Worm (Caenorhabditis elegans): ENCODE measurements around the gene srbc-3.

- TF ChIP-seq sea-1 (GFP tag; conservative IDR thresholded peaks at IDR 0.05), result no peak
- no peak for TF ChIP-seq tbx-37 (GFP tag; conservative IDR thresholded peaks at IDR 0.05)
These were observed 25.1 kb downstream of the srbc-3 start, which contains the start of gene C17B7.5 for ce11 chrV:3333334-3333733.
